Worm (Caenorhabditis elegans): ENCODE measurements around the gene sec-24.2.

Gene sec-24.2

ce11 chrIV:12404137-12404536 lies 43.5 kb upstream of the sec-24.2 start, which contains the start of gene gex-3 (continued):
- TF ChIP-seq ccch-3 (GFP tag; optimal IDR thresholded peaks at IDR 0.05) = no peak
- TF ChIP-seq ceh-91 (GFP tag; IDR thresholded peaks at IDR 0.05) = peak; percentile 79
- TF ChIP-seq tbp1 (GFP tag; optimal IDR thresholded peaks at IDR 0.05) = peak; percentile 66
- TF ChIP-seq pha-4 (tag; optimal IDR thresholded peaks at IDR 0.05) = no peak
- peak; percentile 74 for TF ChIP-seq rcor-1 (GFP tag; IDR thresholded peaks at IDR 0.05)
- peak; percentile 82 for TF ChIP-seq lsl-1 (GFP tag; optimal IDR thresholded peaks at IDR 0.05)
- TF ChIP-seq Y95B8A.8 (GFP tag; IDR thresholded peaks at IDR 0.05) = 0 out of 2 replicates have a peak, but pooled peaks have one; percentile 22
- TF ChIP-seq hmg-1.2 (GFP tag; IDR thresholded peaks at IDR 0.05) = peak; percentile 56; the same call in 1 of the 2 replicates
- TF ChIP-seq ztf-18 (tag; optimal IDR thresholded peaks at IDR 0.05) = no peak
- peak; percentile 67; the same call in 1 of the 2 replicates for TF ChIP-seq madf-3 (GFP tag; IDR thresholded peaks at IDR 0.05)
- peak; percentile 18 for TF ChIP-seq lsy-27 (tag; optimal IDR thresholded peaks at IDR 0.05; ENCODE audit: borderline replicate concordance, insufficient read depth)
- TF ChIP-seq K12H6.12 (tag; optimal IDR thresholded peaks at IDR 0.05) = peak; percentile 28
- TF ChIP-seq ceh-79 (tag; optimal IDR thresholded peaks at IDR 0.05) = no peak
- peak; percentile 56 to 84 (median 77) for TF ChIP-seq lin-35 (GFP tag; optimal IDR thresholded peaks at IDR 0.05)
- peak; percentile 98 for TF ChIP-seq lin-54 (GFP tag; optimal IDR thresholded peaks at IDR 0.05)
- no peak for TF ChIP-seq ets-4 (GFP tag; optimal IDR thresholded peaks at IDR 0.05)
- peak; percentile 87 for TF ChIP-seq dox-1 (GFP tag; IDR thresholded peaks at IDR 0.05)
- peak; percentile 91 for TF ChIP-seq F33H1.4 (GFP tag; IDR thresholded peaks at IDR 0.05)
- TF ChIP-seq F23B12.7 (tag; optimal IDR thresholded peaks at IDR 0.05; ENCODE audit: insufficient read depth) = peak; percentile 88
- peak; percentile 29 for TF ChIP-seq nhr-80 (tag; optimal IDR thresholded peaks at IDR 0.05)
- TF ChIP-seq D2030.7 (GFP tag; IDR thresholded peaks at IDR 0.05) = peak; percentile 78
- TF ChIP-seq ztf-6 (GFP tag; IDR thresholded peaks at IDR 0.05) = no peak
- peak; percentile 94 for TF ChIP-seq dpl-1 (GFP tag; optimal IDR thresholded peaks at IDR 0.05)
- TF ChIP-seq efl-1 (GFP tag; optimal IDR thresholded peaks at IDR 0.05) = peak; percentile 95
- 0 out of 2 replicates have a peak, but pooled peaks have one; percentile 32 for TF ChIP-seq C17E4.6 (GFP tag; IDR thresholded peaks at IDR 0.05)
- TF ChIP-seq attf-5 (GFP tag; optimal IDR thresholded peaks at IDR 0.05) = peak; percentile 73
- TF ChIP-seq Y53G8AR.9 (GFP tag; conservative IDR thresholded peaks at IDR 0.05) = no peak
- peak; percentile 12 for TF ChIP-seq madf-10 (tag; optimal IDR thresholded peaks at IDR 0.05)

DNA sequence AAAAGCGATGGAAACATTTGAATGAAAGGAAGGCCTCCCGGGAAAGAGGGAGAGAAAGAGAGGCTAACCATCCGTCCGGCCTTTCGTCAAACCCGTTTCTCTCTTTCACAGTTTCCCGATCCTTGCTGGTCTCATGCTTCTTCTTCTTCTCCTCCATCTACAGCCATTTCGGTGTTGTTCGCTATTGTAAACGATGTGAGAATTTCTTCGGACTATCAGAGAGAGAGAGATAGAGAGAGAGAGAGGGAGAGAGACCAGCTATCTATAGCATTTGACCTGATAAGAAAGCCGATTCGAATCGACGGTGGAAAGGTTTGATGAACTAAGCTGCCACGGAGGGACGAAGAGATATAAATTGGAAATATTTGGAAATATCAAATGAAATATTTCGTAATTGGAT lies 42.8 kb upstream of the sec-24.2 start:
- TF ChIP-seq lin-26 (GFP tag; IDR thresholded peaks at IDR 0.05) (no peak), nfya-2 (GFP tag; IDR thresholded peaks at IDR 0.05) (no peak), madf-6 (GFP tag; IDR thresholded peaks at IDR 0.05) (no peak), hsf-1 (GFP tag; IDR thresholded peaks at IDR 0.05) (no peak), ceh-79 (tag; optimal IDR thresholded peaks at IDR 0.05) (no peak), F23B12.7 (tag; optimal IDR thresholded peaks at IDR 0.05; ENCODE audit: insufficient read depth) (no peak), ZK185.1 (tag; optimal IDR thresholded peaks at IDR 0.05; ENCODE audit: poor library complexity, severe bottlenecking) (no peak), egl-44 (GFP tag; IDR thresholded peaks at IDR 0.05) (no peak), nhr-90 (tag; optimal IDR thresholded peaks at IDR 0.05) (no peak), bed-1 (GFP tag; IDR thresholded peaks at IDR 0.05) (no peak)

DNA sequence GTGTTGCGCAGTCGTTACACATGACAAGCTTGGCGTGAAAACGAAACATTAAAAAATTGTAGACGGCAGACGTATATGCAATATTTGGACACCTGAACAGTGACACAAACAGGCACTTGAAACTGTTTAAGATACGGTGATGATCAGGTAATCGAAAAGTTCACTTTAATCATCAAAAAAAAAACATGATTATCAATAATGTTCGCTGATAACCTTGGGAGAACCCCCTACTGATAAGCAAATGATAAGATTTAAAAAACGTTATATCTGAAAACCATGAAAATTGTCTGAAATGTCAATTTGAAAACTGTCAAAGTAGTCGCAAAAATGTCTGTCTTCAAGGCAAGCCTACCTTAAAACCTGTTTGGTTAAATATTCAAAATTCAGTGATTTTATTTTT lies 39.4 kb upstream of the sec-24.2 start:
- TF ChIP-seq mcd-1 (GFP tag; IDR thresholded peaks at IDR 0.05) = no peak
- TF ChIP-seq nhr-80 (tag; optimal IDR thresholded peaks at IDR 0.05) = peak; percentile 93
- peak; percentile 10 for TF ChIP-seq lin-54 (GFP tag; optimal IDR thresholded peaks at IDR 0.05)
- peak; percentile 19 for TF ChIP-seq atf-7 (tag; optimal IDR thresholded peaks at IDR 0.05)
- peak; percentile 19 for TF ChIP-seq lin-40 (tag; optimal IDR thresholded peaks at IDR 0.05)
- no peak for TF ChIP-seq nfya-2 (GFP tag; IDR thresholded peaks at IDR 0.05)
- peak; percentile 69 for TF ChIP-seq unc-62 (GFP tag; optimal IDR thresholded peaks at IDR 0.05)
- TF ChIP-seq K12H6.12 (tag; optimal IDR thresholded peaks at IDR 0.05) = no peak
- no peak for TF ChIP-seq ztf-26 (tag; optimal IDR thresholded peaks at IDR 0.05)
- no peak for TF ChIP-seq B0261.1 (tag; optimal IDR thresholded peaks at IDR 0.05)
- peak; percentile 47; the same call in 1 of the 2 replicates for TF ChIP-seq dox-1 (GFP tag; IDR thresholded peaks at IDR 0.05)
- no peak for TF ChIP-seq zim-3 (tag; optimal IDR thresholded peaks at IDR 0.05)
